Worm (Caenorhabditis elegans): ENCODE results near the gene mdmh-35.

mdmh-35 gene

ce11 chrII:7857485-7858010, 2.0 kb upstream of the mdmh-35 start, which contains the start of the genes cec-3 and T09A5.15 (continued):
- TF ChIP-seq lir-3 (tag; optimal IDR thresholded peaks at IDR 0.05; ENCODE audit: poor library complexity) (peak; percentile 55), tlp-1 (tag; optimal IDR thresholded peaks at IDR 0.05) (no peak), unc-30 (tag; optimal IDR thresholded peaks at IDR 0.05) (no peak), lin-39 (tag; optimal IDR thresholded peaks at IDR 0.05) (no peak), blmp-1 (tag; optimal IDR thresholded peaks at IDR 0.05) (peak; percentile 36), hlh-17 (GFP tag; optimal IDR thresholded peaks at IDR 0.05; ENCODE audit: borderline replicate concordance) (no peak), C04F5.9 (tag; optimal IDR thresholded peaks at IDR 0.05) (peak; percentile 23), zip-4 (GFP tag; optimal IDR thresholded peaks at IDR 0.05) (no peak), nhr-12 (tag; optimal IDR thresholded peaks at IDR 0.05) (no peak), aha-1 (tag; optimal IDR thresholded peaks at IDR 0.05) (no peak), swsn-7 (tag; optimal IDR thresholded peaks at IDR 0.05) (peak; percentile 52), nhr-71 (tag; optimal IDR thresholded peaks at IDR 0.05) (peak; percentile 77), lin-14 (GFP tag; optimal IDR thresholded peaks at IDR 0.05) (peak; percentile 56), mdl-1 (tag; optimal IDR thresholded peaks at IDR 0.05) (no peak), fkh-4 (tag; optimal IDR thresholded peaks at IDR 0.05; ENCODE audit: borderline replicate concordance) (no peak), nhr-19 (GFP tag; conservative IDR thresholded peaks at IDR 0.05) (0 out of 2 replicates have a peak, but pooled peaks have one; percentile 14), elt-3 (tag; optimal IDR thresholded peaks at IDR 0.05) (no peak), pag-3 (tag; optimal IDR thresholded peaks at IDR 0.05; ENCODE audit: borderline replicate concordance, insufficient read depth) (no peak), isw-1 (GFP tag; IDR thresholded peaks at IDR 0.05) (peak; percentile 40), aly-2 (tag; optimal IDR thresholded peaks at IDR 0.05) (no peak), hpl-2 (GFP tag; optimal IDR thresholded peaks at IDR 0.05) (no peak), pqm-1 (tag; optimal IDR thresholded peaks at IDR 0.05) (no peak), dsc-1 (tag; optimal IDR thresholded peaks at IDR 0.05) (peak; percentile 47), hlh-4 (tag; optimal IDR thresholded peaks at IDR 0.05) (no peak), efl-3 (GFP tag; optimal IDR thresholded peaks at IDR 0.05) (no peak), nhr-237 (tag; optimal IDR thresholded peaks at IDR 0.05) (no peak), jun-1 (tag; optimal IDR thresholded peaks at IDR 0.05) (no peak), dpl-1 (GFP tag; optimal IDR thresholded peaks at IDR 0.05) (peak; percentile 43 to 68 (median 57)), sptf-1 (tag; optimal IDR thresholded peaks at IDR 0.05) (no peak), F16B12.6 (tag; optimal IDR thresholded peaks at IDR 0.05) (peak; percentile 18), Y116A8C.19 (tag; optimal IDR thresholded peaks at IDR 0.05; ENCODE audit: borderline replicate concordance) (no peak), pax-3 (tag; optimal IDR thresholded peaks at IDR 0.05) (peak; percentile 56), ets-5 (GFP tag; IDR thresholded peaks at IDR 0.05) (no peak), ceh-63 (GFP tag; optimal IDR thresholded peaks at IDR 0.05) (no peak), ceh-8 (GFP tag; optimal IDR thresholded peaks at IDR 0.05) (no peak), nhr-20 (tag; optimal IDR thresholded peaks at IDR 0.05) (peak; percentile 61), unc-98 (GFP tag; IDR thresholded peaks at IDR 0.05) (no peak), snu-23 (GFP tag; optimal IDR thresholded peaks at IDR 0.05) (peak; percentile 72), alr-1 (tag; optimal IDR thresholded peaks at IDR 0.05; ENCODE audit: borderline replicate concordance) (no peak), fkh-8 (tag; optimal IDR thresholded peaks at IDR 0.05) (peak; percentile 51), lsy-2 (tag; optimal IDR thresholded peaks at IDR 0.05) (peak; percentile 54 to 83), nhr-76 (tag; optimal IDR thresholded peaks at IDR 0.05) (no peak), lin-15B (tag; optimal IDR thresholded peaks at IDR 0.05) (peak; percentile 20), nhr-47 (tag; optimal IDR thresholded peaks at IDR 0.05) (peak; percentile 73), irx-1 (tag; optimal IDR thresholded peaks at IDR 0.05) (peak; percentile 8), unc-130 (tag; optimal IDR thresholded peaks at IDR 0.05) (no peak), C16A3.4 (tag; optimal IDR thresholded peaks at IDR 0.05) (peak; percentile 66), fos-1 (tag; optimal IDR thresholded peaks at IDR 0.05) (no peak), nhr-11 (tag; optimal IDR thresholded peaks at IDR 0.05) (no peak), nhr-28 (tag; optimal IDR thresholded peaks at IDR 0.05) (no peak), unc-62 (GFP tag; optimal IDR thresholded peaks at IDR 0.05) (no peak), fkh-10 (GFP tag; optimal IDR thresholded peaks at IDR 0.05) (no peak)
